Worm (Caenorhabditis elegans): ENCODE measurements around the gene nhr-18.

DNA sequence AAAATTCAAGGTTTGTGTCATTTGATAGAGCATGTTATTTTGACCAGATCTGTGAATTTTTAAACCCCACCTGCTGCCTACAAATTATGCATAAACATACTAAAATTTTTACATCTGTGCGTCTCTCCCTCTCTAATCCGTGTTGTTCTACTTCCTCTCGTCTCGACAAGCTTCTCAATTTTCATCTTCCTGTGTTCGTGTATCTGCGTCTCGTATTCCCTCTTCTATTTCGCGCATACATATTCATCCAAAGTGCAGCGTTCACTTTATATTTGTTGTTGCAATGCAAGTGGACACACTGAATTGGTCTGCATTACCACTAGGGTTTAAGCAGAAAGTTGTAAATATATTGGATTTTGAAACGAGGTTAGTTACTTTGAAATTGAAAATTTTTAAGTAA is 51.5 kb downstream of the nhr-18 start, which contains the start of gene fbxa-137:
- no peak for TF ChIP-seq klf-2 (GFP tag; conservative IDR thresholded peaks at IDR 0.05)
- no peak for TF ChIP-seq T22C8.4 (GFP tag; IDR thresholded peaks at IDR 0.05)
- no peak for TF ChIP-seq med-1 (GFP tag; optimal IDR thresholded peaks at IDR 0.05; ENCODE audit: insufficient read depth)
- no peak for TF ChIP-seq flt-1 (GFP tag; IDR thresholded peaks at IDR 0.05)

Data from whole organism, midembryonic.